Fruit fly (Drosophila melanogaster) whole organism, embryonic: ENCODE results near the gene Csk.

ENCODE experiments used
- Adf1 ChIP-seq: fragments of 200-800 bp; sonication (Bioruptor generic); IDR thresholded peaks from 2 replicates; pipeline ENCODE4 v1.3.6; 2022; ENCODE audit warnings: missing biosample characterization, missing genetic modification characterization
- Aef1 ChIP-seq: fragments of 200-800 bp; sonication (Bioruptor generic); IDR thresholded peaks from 3 replicates; pipeline ENCODE4 v1.3.6; 2022; ENCODE audit warnings: missing biosample characterization, missing genetic modification characterization
- Awh ChIP-seq: fragments of 200-800 bp; sonication (Bioruptor generic); IDR thresholded peaks from 2 replicates; pipeline ENCODE4, ENCODE4 v1.3.6; 2022; ENCODE audit warnings: missing biosample characterization, missing genetic modification characterization
- B-H1 ChIP-seq: fragments of 200-800 bp; sonication (Bioruptor generic); IDR thresholded peaks from 3 replicates; pipeline ENCODE4 v1.3.6; 2022; ENCODE audit warnings: missing biosample characterization, missing genetic modification characterization
- Blimp-1 ChIP-seq: fragments of 200-800 bp; sonication (Bioruptor generic); optimal IDR thresholded peaks from 3 replicates; lab custom pipeline; 2018; ENCODE audit warnings: missing biosample characterization, missing genetic modification characterization, mild to moderate bottlenecking, moderate library complexity, missing genetic modification reagents
- CG10321 ChIP-seq: fragments of 200-800 bp; sonication (Bioruptor generic); IDR thresholded peaks from 2 replicates; pipeline ENCODE4 v1.3.6; 2022; ENCODE audit warnings: missing biosample characterization, missing genetic modification characterization
- CG11456 ChIP-seq: fragments of 200-800 bp; sonication (Bioruptor generic); IDR thresholded peaks from 3 replicates; pipeline ENCODE4 v1.3.6; 2022; ENCODE audit warnings: missing biosample characterization, missing genetic modification characterization
- CG11695 ChIP-seq: fragments of 200-800 bp; sonication (Bioruptor generic); IDR thresholded peaks from 3 replicates; pipeline ENCODE4 v1.3.6; 2022; ENCODE audit warnings: missing biosample characterization, missing genetic modification characterization
- CG13287 ChIP-seq: fragments of 200-800 bp; sonication (Bioruptor generic); IDR thresholded peaks from 2 replicates; pipeline ENCODE4 v1.3.6; 2022; ENCODE audit warnings: missing biosample characterization, missing genetic modification characterization; ENCODE audit not compliant: partially characterized antibody
- CG13424 ChIP-seq: fragments of 200-800 bp; sonication (Bioruptor generic); optimal IDR thresholded peaks from 2 replicates; lab custom pipeline; 2019; ENCODE audit warnings: missing biosample characterization, mild to moderate bottlenecking, missing genetic modification characterization, moderate library complexity
- CG14965 ChIP-seq: fragments of 200-800 bp; sonication (Bioruptor generic); optimal IDR thresholded peaks from 2 replicates; lab custom pipeline; 2016; ENCODE audit warnings: missing biosample characterization, missing genetic modification characterization, borderline replicate concordance
- CG15269 ChIP-seq: fragments of 200-800 bp; sonication (Bioruptor generic); optimal IDR thresholded peaks from 2 replicates; lab custom pipeline; 2018; ENCODE audit warnings: missing biosample characterization, mild to moderate bottlenecking, missing genetic modification characterization, moderate library complexity
- CG18619 ChIP-seq: fragments of 200-800 bp; sonication (Bioruptor generic); optimal IDR thresholded peaks from 3 replicates; lab custom pipeline; 2017; ENCODE audit warnings: missing biosample characterization, mild to moderate bottlenecking, missing genetic modification characterization
- CG2120 ChIP-seq: fragments of 200-800 bp; sonication (Bioruptor generic); optimal IDR thresholded peaks from 3 replicates; lab custom pipeline; 2016; ENCODE audit warnings: missing biosample characterization, missing genetic modification characterization
- CG32532 ChIP-seq: fragments of 200-800 bp; sonication (Bioruptor generic); IDR thresholded peaks from 2 replicates; pipeline ENCODE4 v1.3.6; 2022; ENCODE audit warnings: missing biosample characterization, missing genetic modification characterization
- CG33213 ChIP-seq: fragments of 200-800 bp; sonication (Bioruptor generic); optimal IDR thresholded peaks from 3 replicates; lab custom pipeline; 2016; ENCODE audit warnings: missing biosample characterization, missing genetic modification characterization
- CG4282 ChIP-seq: fragments of 200-800 bp; sonication (Bioruptor generic); optimal IDR thresholded peaks from 2 replicates; lab custom pipeline; 2016; ENCODE audit warnings: missing biosample characterization, missing genetic modification characterization
- CG4730 ChIP-seq: fragments of 200-800 bp; sonication (Bioruptor generic); IDR thresholded peaks from 2 replicates; pipeline ENCODE4 v1.3.6; 2022; ENCODE audit warnings: missing biosample characterization, missing genetic modification characterization
- CG6272 ChIP-seq: fragments of 200-800 bp; sonication (Bioruptor generic); IDR thresholded peaks from 2 replicates; pipeline ENCODE4 v1.3.6; 2022; ENCODE audit warnings: missing biosample characterization, missing genetic modification characterization
- CG6654 ChIP-seq: fragments of 200-800 bp; sonication (Bioruptor generic); optimal IDR thresholded peaks from 2 replicates; lab custom pipeline; 2017; ENCODE audit warnings: missing biosample characterization, mild to moderate bottlenecking, missing genetic modification characterization
- CG6813 ChIP-seq: fragments of 200-800 bp; sonication (Bioruptor generic); optimal IDR thresholded peaks from 2 replicates; lab custom pipeline; 2017; ENCODE audit warnings: missing biosample characterization, missing genetic modification characterization, mild to moderate bottlenecking, moderate library complexity, missing genetic modification reagents
- CG7357 ChIP-seq: fragments of 200-800 bp; sonication (Bioruptor generic); IDR thresholded peaks from 3 replicates; pipeline ENCODE4 v1.3.6; 2022; ENCODE audit warnings: missing biosample characterization, missing genetic modification characterization
- CG7372 ChIP-seq: fragments of 200-800 bp; sonication (Bioruptor generic); IDR thresholded peaks from 2 replicates; pipeline ENCODE4 v1.3.6; 2022; ENCODE audit warnings: missing biosample characterization, missing genetic modification characterization
- CG7987 ChIP-seq: fragments of 200-800 bp; sonication (Bioruptor generic); optimal IDR thresholded peaks from 2 replicates; lab custom pipeline; 2018; ENCODE audit warnings: missing biosample characterization, mild to moderate bottlenecking, missing genetic modification characterization, moderate library complexity
- CG9437 ChIP-seq: fragments of 200-800 bp; sonication (Bioruptor generic); optimal IDR thresholded peaks from 2 replicates; lab custom pipeline; 2018; ENCODE audit warnings: missing biosample characterization, mild to moderate bottlenecking, missing genetic modification characterization
- Camta ChIP-seq: fragments of 200-800 bp; sonication (Bioruptor generic); optimal IDR thresholded peaks from 2 replicates; lab custom pipeline; 2016; ENCODE audit warnings: missing biosample characterization, missing genetic modification characterization
- CkIIα-i1 ChIP-seq: fragments of 200-800 bp; sonication (Bioruptor generic); IDR thresholded peaks from 2 replicates; pipeline ENCODE4 v1.3.6; 2022; ENCODE audit warnings: missing biosample characterization, missing genetic modification characterization
- Deaf1 ChIP-seq: fragments of 200-800 bp; optimal IDR thresholded peaks from 3 replicates; lab custom pipeline; 2019; ENCODE audit warnings: missing biosample characterization, mild to moderate bottlenecking, missing genetic modification characterization, moderate library complexity
- Ets65A ChIP-seq: fragments of 200-800 bp; sonication (Bioruptor generic); peaks from one replicate; lab custom pipeline; 2016; ENCODE audit warnings: missing biosample characterization, missing genetic modification characterization
- HmgZ ChIP-seq: fragments of 200-800 bp; sonication (Bioruptor generic); optimal IDR thresholded peaks from 2 replicates; lab custom pipeline; 2018; ENCODE audit warnings: missing biosample characterization, mild to moderate bottlenecking, missing genetic modification characterization
- Hmr ChIP-seq: fragments of 200-800 bp; sonication (Bioruptor generic); optimal IDR thresholded peaks from 3 replicates; lab custom pipeline; 2017; ENCODE audit warnings: mild to moderate bottlenecking, missing biosample characterization, missing genetic modification reagents, missing genetic modification characterization
- Mrtf ChIP-seq: fragments of 200-800 bp; sonication (Bioruptor generic); IDR thresholded peaks from 3 replicates; pipeline ENCODE4 v1.3.6; 2022; ENCODE audit warnings: missing biosample characterization, missing genetic modification characterization
- Oaz ChIP-seq: fragments of 200-800 bp; sonication (Bioruptor generic); IDR thresholded peaks from 2 replicates; pipeline ENCODE4 v1.3.6; 2022; ENCODE audit warnings: missing biosample characterization, missing genetic modification characterization
- Six4 ChIP-seq: fragments of 200-800 bp; sonication (Bioruptor generic); optimal IDR thresholded peaks from 2 replicates; lab custom pipeline; 2016; ENCODE audit warnings: missing biosample characterization, missing genetic modification characterization
- Taf1 ChIP-seq: fragments of 200-800 bp; sonication (Bioruptor generic); IDR thresholded peaks from 2 replicates; pipeline ENCODE4 v1.3.6; 2022; ENCODE audit warnings: missing biosample characterization, missing genetic modification characterization
- Tbp ChIP-seq: fragments of >200 bp; optimal IDR thresholded peaks from 2 replicates; lab custom pipeline; 2018; ENCODE audit warnings: missing biosample characterization, missing genetic modification characterization
- ab ChIP-seq: fragments of 200-800 bp; sonication (Bioruptor generic); optimal IDR thresholded peaks from 2 replicates; lab custom pipeline; 2016; ENCODE audit warnings: missing biosample characterization, missing genetic modification characterization
- btn ChIP-seq: fragments of 200-800 bp; sonication (Bioruptor generic); optimal IDR thresholded peaks from 2 replicates; lab custom pipeline; 2016; ENCODE audit warnings: missing biosample characterization, missing genetic modification characterization
- croc ChIP-seq: fragments of 200-800 bp; sonication (Bioruptor generic); conservative IDR thresholded peaks from 3 replicates; pipeline ENCODE4 v1.3.6; 2022; ENCODE audit warnings: missing biosample characterization, missing genetic modification characterization
- emc ChIP-seq: fragments of 200-800 bp; sonication (Bioruptor generic); optimal IDR thresholded peaks from 2 replicates; lab custom pipeline; 2016; ENCODE audit warnings: missing biosample characterization, missing genetic modification characterization
- eyg ChIP-seq: fragments of 200-800 bp; sonication (Bioruptor generic); optimal IDR thresholded peaks from 3 replicates; lab custom pipeline; 2016; ENCODE audit warnings: missing biosample characterization, missing genetic modification characterization
- gem ChIP-seq: fragments of 200-800 bp; sonication (Bioruptor generic); optimal IDR thresholded peaks from 2 replicates; lab custom pipeline; 2019; ENCODE audit warnings: missing biosample characterization, mild to moderate bottlenecking, missing genetic modification characterization, moderate library complexity
- jigr1 ChIP-seq: fragments of 200-800 bp; sonication (Bioruptor generic); IDR thresholded peaks from 3 replicates; pipeline ENCODE4 v1.3.6; 2022; ENCODE audit warnings: missing biosample characterization, missing genetic modification characterization
- lab ChIP-seq: fragments of 200-800 bp; sonication (Bioruptor generic); optimal IDR thresholded peaks from 3 replicates; lab custom pipeline; 2017; ENCODE audit warnings: missing biosample characterization, missing genetic modification characterization, mild to moderate bottlenecking, moderate library complexity, missing genetic modification reagents
- lola ChIP-seq, 3 experiments: fragments of >200 bp in 2 of 3; fragments of 200-800 bp in 1 of 3; sonication (Bioruptor generic) in 1 of 3; optimal IDR thresholded peaks; 2 replicates each; lab custom pipeline; 2017 to 2019; ENCODE audit warnings: missing biosample characterization in 3 of 3, missing genetic modification characterization in 3 of 3, mild to moderate bottlenecking in 1 of 3, moderate library complexity in 1 of 3
- mam ChIP-seq: fragments of 200-800 bp; sonication (Bioruptor generic); optimal IDR thresholded peaks from 3 replicates; lab custom pipeline; 2016; ENCODE audit warnings: missing biosample characterization, missing genetic modification characterization
- nerfin-1 ChIP-seq: fragments of 200-800 bp; sonication (Bioruptor generic); optimal IDR thresholded peaks from 3 replicates; lab custom pipeline; 2019; ENCODE audit warnings: missing biosample characterization, mild to moderate bottlenecking, missing genetic modification characterization, moderate library complexity
- phol ChIP-seq: fragments of 200-800 bp; sonication (Bioruptor generic); optimal IDR thresholded peaks from 3 replicates; lab custom pipeline; 2018; ENCODE audit warnings: missing biosample characterization, mild to moderate bottlenecking, missing genetic modification characterization, moderate library complexity
- psq ChIP-seq: fragments of 200-800 bp; sonication (Bioruptor generic); optimal IDR thresholded peaks from 2 replicates; lab custom pipeline; 2017; ENCODE audit warnings: missing biosample characterization, missing genetic modification characterization
- seq ChIP-seq: fragments of 200-800 bp; sonication (Bioruptor generic); IDR thresholded peaks from 2 replicates; pipeline ENCODE4 v1.3.6; 2022; ENCODE audit warnings: missing biosample characterization, missing genetic modification characterization
- tup ChIP-seq: fragments of 200-800 bp; sonication (Bioruptor generic); optimal IDR thresholded peaks from 2 replicates; lab custom pipeline; 2016; ENCODE audit warnings: missing biosample characterization, mild to moderate bottlenecking, missing genetic modification characterization, moderate library complexity

Csk gene

dm6 chr3R:11661712-11662111 lies 11.2 kb upstream of the Csk start (continued):
- no peak for TF ChIP-seq Adf1 (GFP tag; lab: Robert Waterston, UW)
- no peak for TF ChIP-seq CG10321 (GFP tag; lab: Robert Waterston, UW)
- TF ChIP-seq CkIIα-i1: no peak
- no peak for TF ChIP-seq eyg (GFP tag; lab: Kevin White, UChicago)
- peak; percentile 65 for TF ChIP-seq lab (GFP tag; lab: Kevin White, UChicago)
- peak; percentile 57; the same call in 1 of the 3 replicates for TF ChIP-seq CG11695 (GFP tag; lab: Robert Waterston, UW)
- no peak for TF ChIP-seq lola (GFP tag; optimal IDR thresholded peaks at IDR 0.05; lab: Kevin White, UChicago)
- TF ChIP-seq mam (GFP tag; lab: Kevin White, UChicago): no peak
- peak; percentile 38 for TF ChIP-seq HmgZ (tag; lab: Kevin White, UChicago)
- peak; percentile 37 for TF ChIP-seq CG6813 (GFP tag; lab: Kevin White, UChicago)
- TF ChIP-seq nerfin-1: peak; percentile 12
- no peak for TF ChIP-seq psq
- TF ChIP-seq jigr1 (GFP tag; lab: Robert Waterston, UW): no peak
- TF ChIP-seq phol (tag; lab: Kevin White, UChicago): peak; percentile 52
- TF ChIP-seq Mrtf (GFP tag; lab: Robert Waterston, UW): no peak
- no peak for TF ChIP-seq Six4 (GFP tag; lab: Kevin White, UChicago)
- peak; percentile 60; the same call in 1 of the 2 replicates for TF ChIP-seq Awh (GFP tag; lab: Robert Waterston, UW)
- peak; percentile 56 for TF ChIP-seq Ets65A (GFP tag; lab: Kevin White, UChicago)
- TF ChIP-seq Hmr: peak; percentile 5
- peak; percentile 83 for TF ChIP-seq CG15269
- no peak for TF ChIP-seq CG11456 (GFP tag; lab: Robert Waterston, UW)
- peak; percentile 49 for TF ChIP-seq CG2120 (GFP tag; lab: Kevin White, UChicago)
- no peak for TF ChIP-seq Tbp (GFP tag; lab: Kevin White, UChicago)
- no peak for TF ChIP-seq Blimp-1 (GFP tag; lab: Kevin White, UChicago)
- TF ChIP-seq Oaz (GFP tag; lab: Robert Waterston, UW): 0 out of 2 replicates have a peak, but pooled peaks have one; percentile 34
- TF ChIP-seq gem (tag; lab: Kevin White, UChicago): peak; percentile 67
- no peak for TF ChIP-seq tup
- TF ChIP-seq Aef1 (GFP tag; lab: Robert Waterston, UW): 0 out of 3 replicates have a peak, but pooled peaks have one; percentile 33
- peak; percentile 19 for TF ChIP-seq Deaf1
- no peak for TF ChIP-seq CG4282 (GFP tag; lab: Kevin White, UChicago)
- no peak for TF ChIP-seq CG33213
- TF ChIP-seq B-H1 (GFP tag; lab: Robert Waterston, UW): no peak; the same call in 2 of the 3 replicates
- TF ChIP-seq CG4730 (GFP tag; lab: Robert Waterston, UW): no peak; the same call in 1 of the 2 replicates
- TF ChIP-seq CG6272: no peak
- no peak for TF ChIP-seq Camta (GFP tag; lab: Kevin White, UChicago)
- no peak for TF ChIP-seq CG9437 (GFP tag; lab: Kevin White, UChicago)
- TF ChIP-seq CG6654 (GFP tag; lab: Kevin White, UChicago): no peak
- TF ChIP-seq CG13424: peak; percentile 70
- TF ChIP-seq CG7372 (GFP tag; lab: Robert Waterston, UW): 0 out of 2 replicates have a peak, but pooled peaks have one; percentile 20
- TF ChIP-seq btn (GFP tag; lab: Kevin White, UChicago): no peak
- no peak for TF ChIP-seq CG14965 (GFP tag; lab: Kevin White, UChicago)
- peak; percentile 44; the same call in 2 of the 3 replicates for TF ChIP-seq CG7357 (GFP tag; lab: Robert Waterston, UW)
- 0 out of 3 replicates have a peak, but pooled peaks have one; percentile 15 for TF ChIP-seq croc
- TF ChIP-seq CG7987 (GFP tag; lab: Kevin White, UChicago): no peak
- TF ChIP-seq CG18619 (GFP tag; lab: Kevin White, UChicago): no peak
- no peak for TF ChIP-seq Taf1
- TF ChIP-seq CG32532 (GFP tag; lab: Robert Waterston, UW): peak; percentile 38; the same call in 1 of the 2 replicates
- no peak for TF ChIP-seq emc (GFP tag; lab: Kevin White, UChicago)
- TF ChIP-seq ab: no peak
- no peak for TF ChIP-seq CG13287 (GFP tag; lab: Robert Waterston, UW)
- no peak for TF ChIP-seq seq (GFP tag; lab: Robert Waterston, UW)
